Fruit fly (Drosophila melanogaster) whole organism, prepupa: Measurements from ENCODE around the gene Or85a.

ENCODE experiments used
- CG10631 ChIP-seq: fragments of 200-800 bp; sonication (Bioruptor generic); optimal IDR thresholded peaks from 2 replicates; lab custom pipeline; 2016; ENCODE audit warnings: missing biosample characterization, missing genetic modification characterization
- CG10669 ChIP-seq: fragments of 200-800 bp; sonication (Bioruptor generic); optimal IDR thresholded peaks from 3 replicates; lab custom pipeline; 2018; ENCODE audit warnings: missing biosample characterization, mild to moderate bottlenecking, missing genetic modification characterization, moderate library complexity
- CG16779 ChIP-seq: fragments of 200-800 bp; sonication (Bioruptor generic); optimal IDR thresholded peaks from 3 replicates; lab custom pipeline; 2017; ENCODE audit warnings: missing biosample characterization, mild to moderate bottlenecking, missing genetic modification characterization
- CG31627 ChIP-seq: fragments of 200-800 bp; sonication (Bioruptor generic); optimal IDR thresholded peaks from 3 replicates; lab custom pipeline; 2016; ENCODE audit warnings: missing biosample characterization, missing genetic modification characterization
- CG32006 ChIP-seq: fragments of 200-800 bp; sonication (Bioruptor generic); optimal IDR thresholded peaks from 3 replicates; lab custom pipeline; 2017; ENCODE audit warnings: missing biosample characterization, mild to moderate bottlenecking, missing genetic modification characterization
- CG8632 ChIP-seq: fragments of 200-800 bp; sonication (Bioruptor generic); optimal IDR thresholded peaks from 3 replicates; lab custom pipeline; 2016; ENCODE audit warnings: missing biosample characterization, missing genetic modification characterization
- Ets21C ChIP-seq: fragments of 200-800 bp; sonication (Bioruptor generic); optimal IDR thresholded peaks from 3 replicates; lab custom pipeline; 2016; ENCODE audit warnings: missing biosample characterization, missing genetic modification characterization
- Ets96B ChIP-seq: fragments of 200-800 bp; optimal IDR thresholded peaks from 2 replicates; lab custom pipeline; 2019; ENCODE audit warnings: missing biosample characterization, mild to moderate bottlenecking, missing genetic modification characterization, moderate library complexity
- Gug ChIP-seq: fragments of 200-800 bp; sonication (Bioruptor generic); IDR thresholded peaks from 2 replicates; pipeline ENCODE4 v1.3.6; 2022; ENCODE audit warnings: missing biosample characterization, missing genetic modification characterization
- Lpt ChIP-seq: fragments of 200-800 bp; sonication (Bioruptor generic); optimal IDR thresholded peaks from 3 replicates; lab custom pipeline; 2016; ENCODE audit warnings: missing biosample characterization, missing genetic modification characterization
- Sox14 ChIP-seq: fragments of 200-800 bp; sonication (Bioruptor generic); optimal IDR thresholded peaks from 3 replicates; lab custom pipeline; 2016; ENCODE audit warnings: missing biosample characterization, missing genetic modification characterization
- dac ChIP-seq: fragments of 200-800 bp; sonication (Bioruptor generic); optimal IDR thresholded peaks from 2 replicates; lab custom pipeline; 2017; ENCODE audit warnings: missing biosample characterization, mild to moderate bottlenecking, missing genetic modification characterization
- lz ChIP-seq: fragments of 200-800 bp; sonication (Bioruptor generic); optimal IDR thresholded peaks from 3 replicates; lab custom pipeline; 2016; ENCODE audit warnings: missing biosample characterization, missing genetic modification characterization

DNA sequence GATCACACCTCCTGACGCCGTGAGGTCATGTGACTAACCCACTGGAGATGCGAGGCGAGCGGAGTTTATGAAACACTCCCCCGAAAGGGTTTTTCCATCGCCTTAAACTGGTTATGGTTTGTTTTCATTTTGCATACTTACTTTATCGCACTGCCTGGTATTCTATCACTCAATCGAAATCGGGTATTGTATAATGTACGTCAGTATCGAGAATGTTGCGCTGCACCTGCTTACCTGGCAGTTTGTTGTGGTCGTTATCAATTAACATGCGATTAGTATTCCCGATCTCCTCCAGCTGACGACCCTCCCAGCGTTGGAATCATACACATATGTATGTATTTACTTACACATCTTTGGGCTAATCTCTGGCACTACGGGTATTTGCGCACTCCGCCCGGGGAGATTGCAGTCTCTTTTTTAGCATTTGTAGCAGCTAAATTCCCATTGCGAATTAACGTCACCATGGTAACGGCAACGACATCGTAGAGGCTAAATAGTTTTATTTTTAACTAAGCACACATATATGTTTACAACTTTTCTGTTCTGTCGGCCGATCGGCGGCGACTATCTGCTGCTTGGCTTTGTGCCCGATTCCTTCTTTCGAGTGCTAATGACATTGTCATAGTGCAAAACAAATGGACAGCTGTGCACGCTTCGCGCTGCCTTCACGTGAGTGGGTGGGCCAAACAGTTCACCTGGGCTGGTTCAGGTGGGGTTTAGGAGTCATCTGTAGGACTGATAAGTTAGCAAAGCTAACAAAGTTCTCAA is 31.6 kb downstream of the Or85a start:
- TF ChIP-seq CG8632 (GFP tag; lab: Kevin White, UChicago), result no peak
- TF ChIP-seq lz (GFP tag; lab: Kevin White, UChicago), result no peak
- no peak for TF ChIP-seq Ets21C
- TF ChIP-seq dac (GFP tag; lab: Kevin White, UChicago), result no peak
- TF ChIP-seq CG10669, result no peak
- TF ChIP-seq Gug (GFP tag; lab: Robert Waterston, UW), result no peak
- TF ChIP-seq CG31627, result no peak
- no peak for TF ChIP-seq Ets96B
- no peak for TF ChIP-seq Sox14
- TF ChIP-seq CG32006 (GFP tag; lab: Kevin White, UChicago), result no peak
- TF ChIP-seq CG10631, result no peak
- TF ChIP-seq CG16779 (tag; lab: Kevin White, UChicago), result no peak
- TF ChIP-seq Lpt, result no peak
